Fruit fly (Drosophila melanogaster) whole organism, embryonic: ENCODE measurements around the gene CG5246.

Source experiments
- B-H1 ChIP-seq: fragments of 200-800 bp; sonication (Bioruptor generic); IDR thresholded peaks from 3 replicates; pipeline ENCODE4 v1.3.6; 2022; ENCODE audit warnings: missing biosample characterization, missing genetic modification characterization
- BtbVII ChIP-seq: fragments of 200-800 bp; sonication (Bioruptor generic); optimal IDR thresholded peaks from 3 replicates; lab custom pipeline; 2017; ENCODE audit warnings: missing biosample characterization, mild to moderate bottlenecking, missing genetic modification characterization
- CG10654 ChIP-seq: fragments of 200-800 bp; sonication (Bioruptor generic); optimal IDR thresholded peaks from 2 replicates; lab custom pipeline; 2016; ENCODE audit warnings: missing biosample characterization, missing genetic modification characterization
- CG11504 ChIP-seq: fragments of 200-800 bp; sonication (Bioruptor generic); optimal IDR thresholded peaks from 3 replicates; lab custom pipeline; 2019; ENCODE audit warnings: missing biosample characterization, mild to moderate bottlenecking, missing genetic modification characterization, moderate library complexity
- CG1233 ChIP-seq: fragments of 200-800 bp; sonication (Bioruptor generic); optimal IDR thresholded peaks from 4 replicates; lab custom pipeline; 2018; ENCODE audit warnings: missing biosample characterization, mild to moderate bottlenecking, missing genetic modification characterization
- CG12744 ChIP-seq: fragments of 200-800 bp; sonication (Bioruptor generic); optimal IDR thresholded peaks from 2 replicates; lab custom pipeline; 2016; ENCODE audit warnings: missing biosample characterization, missing genetic modification characterization
- CG13287 ChIP-seq: fragments of 200-800 bp; sonication (Bioruptor generic); IDR thresholded peaks from 2 replicates; pipeline ENCODE4 v1.3.6; 2022; ENCODE audit warnings: missing biosample characterization, missing genetic modification characterization; ENCODE audit not compliant: partially characterized antibody
- CG16863 ChIP-seq: fragments of 200-800 bp; sonication (Bioruptor generic); optimal IDR thresholded peaks from 3 replicates; lab custom pipeline; 2016; ENCODE audit warnings: missing biosample characterization, missing genetic modification characterization
- CG17359 ChIP-seq: fragments of 200-800 bp; sonication (Bioruptor generic); optimal IDR thresholded peaks from 3 replicates; lab custom pipeline; 2018; ENCODE audit warnings: missing biosample characterization, mild to moderate bottlenecking, missing genetic modification characterization, moderate library complexity
- CG32767 ChIP-seq: fragments of 200-800 bp; sonication (Bioruptor generic); IDR thresholded peaks from 2 replicates; pipeline ENCODE4 v1.3.6; 2022; ENCODE audit warnings: missing biosample characterization, missing genetic modification characterization
- CG6791 ChIP-seq: fragments of 200-800 bp; sonication (Bioruptor generic); IDR thresholded peaks from 3 replicates; pipeline ENCODE4 v1.3.6; 2022; ENCODE audit warnings: missing biosample characterization, missing genetic modification characterization; ENCODE audit not compliant: partially characterized antibody
- CG7963 ChIP-seq: fragments of 200-800 bp; sonication (Bioruptor generic); IDR thresholded peaks from 3 replicates; pipeline ENCODE4 v1.3.6; 2022; ENCODE audit warnings: missing biosample characterization, missing genetic modification characterization; ENCODE audit not compliant: partially characterized antibody
- CG8281 ChIP-seq: fragments of 200-800 bp; sonication (Bioruptor generic); optimal IDR thresholded peaks from 2 replicates; lab custom pipeline; 2018; ENCODE audit warnings: missing biosample characterization, mild to moderate bottlenecking, missing genetic modification characterization, moderate library complexity
- CG8388 ChIP-seq: fragments of 200-800 bp; sonication (Bioruptor generic); optimal IDR thresholded peaks from 2 replicates; lab custom pipeline; 2019; ENCODE audit warnings: missing biosample characterization, mild to moderate bottlenecking, missing genetic modification characterization, moderate library complexity
- CG8924 ChIP-seq: fragments of 200-800 bp; optimal IDR thresholded peaks from 3 replicates; lab custom pipeline; 2019; ENCODE audit warnings: missing biosample characterization, mild to moderate bottlenecking, missing genetic modification characterization, moderate library complexity
- Dip3 ChIP-seq: fragments of 200-800 bp; sonication (Bioruptor generic); optimal IDR thresholded peaks from 3 replicates; lab custom pipeline; 2016; ENCODE audit warnings: missing biosample characterization, missing genetic modification characterization
- Doc3 ChIP-seq: fragments of 200-800 bp; sonication (Bioruptor generic); IDR thresholded peaks from 3 replicates; pipeline ENCODE4 v1.3.6; 2022; ENCODE audit warnings: missing biosample characterization, missing genetic modification characterization; ENCODE audit not compliant: partially characterized antibody
- Ets97D ChIP-seq: fragments of 200-800 bp; sonication (Bioruptor generic); optimal IDR thresholded peaks from 3 replicates; lab custom pipeline; 2016; ENCODE audit warnings: missing biosample characterization, missing genetic modification characterization
- Fer1 ChIP-seq: fragments of 200-800 bp; sonication (Bioruptor generic); optimal IDR thresholded peaks from 2 replicates; lab custom pipeline; 2017; ENCODE audit warnings: missing biosample characterization, mild to moderate bottlenecking, missing genetic modification characterization
- Fer3 ChIP-seq: fragments of 200-800 bp; sonication (Bioruptor generic); optimal IDR thresholded peaks from 2 replicates; lab custom pipeline; 2018; ENCODE audit warnings: missing biosample characterization, mild to moderate bottlenecking, missing genetic modification characterization, moderate library complexity
- Gsc ChIP-seq: fragments of 200-800 bp; sonication (Bioruptor generic); IDR thresholded peaks from 2 replicates; pipeline ENCODE4 v1.3.6; 2022; ENCODE audit warnings: missing biosample characterization, missing genetic modification characterization
- HmgZ ChIP-seq: fragments of 200-800 bp; sonication (Bioruptor generic); optimal IDR thresholded peaks from 2 replicates; lab custom pipeline; 2018; ENCODE audit warnings: missing biosample characterization, mild to moderate bottlenecking, missing genetic modification characterization
- Hmr ChIP-seq: fragments of 200-800 bp; sonication (Bioruptor generic); optimal IDR thresholded peaks from 3 replicates; lab custom pipeline; 2017; ENCODE audit warnings: mild to moderate bottlenecking, missing biosample characterization, missing genetic modification reagents, missing genetic modification characterization
- Lpt ChIP-seq: fragments of >200 bp; optimal IDR thresholded peaks from 2 replicates; lab custom pipeline; 2018; ENCODE audit warnings: missing biosample characterization, missing genetic modification characterization
- Med ChIP-seq: fragments of 200-800 bp; sonication (Bioruptor generic); peaks from one replicate; lab custom pipeline; 2016; ENCODE audit warnings: missing biosample characterization, missing genetic modification characterization, mild to moderate bottlenecking, inconsistent platforms, moderate library complexity
- Nf-YA ChIP-seq: fragments of 200-800 bp; sonication (Bioruptor generic); IDR thresholded peaks from 2 replicates; pipeline ENCODE4 v1.3.6; 2022; ENCODE audit warnings: missing biosample characterization, missing genetic modification characterization
- Oaz ChIP-seq: fragments of 200-800 bp; sonication (Bioruptor generic); IDR thresholded peaks from 2 replicates; pipeline ENCODE4 v1.3.6; 2022; ENCODE audit warnings: missing biosample characterization, missing genetic modification characterization
- Spps ChIP-seq: fragments of 200-800 bp; sonication (Bioruptor generic); optimal IDR thresholded peaks from 2 replicates; lab custom pipeline; 2018; ENCODE audit warnings: missing biosample characterization, mild to moderate bottlenecking, missing genetic modification characterization
- TFAM ChIP-seq: fragments of 200-800 bp; sonication (Bioruptor generic); optimal IDR thresholded peaks from 2 replicates; lab custom pipeline; 2017; ENCODE audit warnings: missing biosample characterization, missing genetic modification characterization, inconsistent platforms
- YL-1 ChIP-seq: fragments of 200-800 bp; sonication (Bioruptor generic); optimal IDR thresholded peaks from 3 replicates; lab custom pipeline; 2017; ENCODE audit warnings: missing biosample characterization, mild to moderate bottlenecking, missing genetic modification characterization
- bab2 ChIP-seq: fragments of 200-800 bp; sonication (Bioruptor generic); optimal IDR thresholded peaks from 2 replicates; lab custom pipeline; 2016; ENCODE audit warnings: missing biosample characterization, missing genetic modification characterization
- cg ChIP-seq: fragments of 200-800 bp; sonication (Bioruptor generic); optimal IDR thresholded peaks from 3 replicates; lab custom pipeline; 2019; ENCODE audit warnings: missing biosample characterization, mild to moderate bottlenecking, missing genetic modification characterization, moderate library complexity
- crc ChIP-seq: fragments of 200-800 bp; sonication (Bioruptor generic); optimal IDR thresholded peaks from 2 replicates; lab custom pipeline; 2016; ENCODE audit warnings: missing biosample characterization, missing genetic modification characterization
- dimm ChIP-seq: fragments of 200-800 bp; sonication (Bioruptor generic); IDR thresholded peaks from 2 replicates; pipeline ENCODE4 v1.3.6; 2022; ENCODE audit warnings: missing biosample characterization, missing genetic modification characterization
- eve ChIP-seq, 2 experiments: fragments of >200 bp; optimal IDR thresholded peaks; 2 replicates each; lab custom pipeline; 2017; ENCODE audit warnings: missing biosample characterization in 2 of 2, missing genetic modification characterization in 2 of 2
- eyg ChIP-seq: fragments of 200-800 bp; sonication (Bioruptor generic); optimal IDR thresholded peaks from 3 replicates; lab custom pipeline; 2016; ENCODE audit warnings: missing biosample characterization, missing genetic modification characterization
- gsb-n ChIP-seq: fragments of 200-800 bp; sonication (Bioruptor generic); optimal IDR thresholded peaks from 3 replicates; lab custom pipeline; 2018; ENCODE audit warnings: missing biosample characterization, mild to moderate bottlenecking, missing genetic modification characterization
- hkb ChIP-seq, 2 experiments: fragments of 200-800 bp in 1 of 2; fragments of >200 bp in 1 of 2; sonication (Bioruptor generic) in 1 of 2; IDR thresholded peaks in 1 of 2; optimal IDR thresholded peaks in 1 of 2; 2 replicates each; pipeline versions ENCODE4 v1.3.6 to Lab custom; 2017 to 2022; ENCODE audit warnings: missing biosample characterization in 1 of 2, missing genetic modification characterization in 1 of 2
- jing ChIP-seq: fragments of 200-800 bp; sonication (Bioruptor generic); optimal IDR thresholded peaks from 2 replicates; lab custom pipeline; 2018; ENCODE audit warnings: missing biosample characterization, mild to moderate bottlenecking, missing genetic modification characterization
- kay ChIP-seq: fragments of 200-800 bp; sonication (Bioruptor generic); optimal IDR thresholded peaks from 2 replicates; lab custom pipeline; 2016; ENCODE audit warnings: missing biosample characterization, missing genetic modification characterization
- knrl ChIP-seq: fragments of 200-800 bp; sonication (Bioruptor generic); IDR thresholded peaks from 3 replicates; pipeline ENCODE4 v1.3.6; 2022; ENCODE audit warnings: missing biosample characterization, missing genetic modification characterization; ENCODE audit not compliant: partially characterized antibody
- lilli ChIP-seq: fragments of 200-800 bp; sonication (Bioruptor generic); optimal IDR thresholded peaks from 3 replicates; lab custom pipeline; 2016; ENCODE audit warnings: missing biosample characterization, missing genetic modification characterization
- nmo ChIP-seq: fragments of 200-800 bp; sonication (Bioruptor generic); optimal IDR thresholded peaks from 2 replicates; lab custom pipeline; 2018; ENCODE audit warnings: missing biosample characterization, mild to moderate bottlenecking, missing genetic modification characterization, moderate library complexity
- odd ChIP-seq: fragments of 200-800 bp; sonication (Bioruptor generic); optimal IDR thresholded peaks from 2 replicates; lab custom pipeline; 2017; ENCODE audit warnings: missing biosample characterization, mild to moderate bottlenecking, missing genetic modification characterization
- pzg ChIP-seq: fragments of 200-800 bp; sonication (Bioruptor generic); optimal IDR thresholded peaks from 3 replicates; lab custom pipeline; 2018; ENCODE audit warnings: missing biosample characterization, mild to moderate bottlenecking, missing genetic modification characterization, moderate library complexity
- schlank ChIP-seq: fragments of 200-800 bp; sonication (Bioruptor generic); optimal IDR thresholded peaks from 2 replicates; lab custom pipeline; 2018; ENCODE audit warnings: missing biosample characterization, mild to moderate bottlenecking, missing genetic modification characterization
- stwl ChIP-seq: fragments of 200-800 bp; sonication (Bioruptor generic); optimal IDR thresholded peaks from 3 replicates; lab custom pipeline; 2018; ENCODE audit warnings: missing biosample characterization, mild to moderate bottlenecking, missing genetic modification characterization, moderate library complexity
- trem ChIP-seq: fragments of 200-800 bp; optimal IDR thresholded peaks from 3 replicates; lab custom pipeline; 2019; ENCODE audit warnings: missing biosample characterization, mild to moderate bottlenecking, missing genetic modification characterization, moderate library complexity
- wor ChIP-seq: fragments of 200-800 bp; sonication (Bioruptor generic); IDR thresholded peaks from 2 replicates; pipeline ENCODE4 v1.3.6; 2022; ENCODE audit warnings: missing biosample characterization, missing genetic modification characterization

CG5246 gene

dm6 chr3R:17151376-17152026, 15.6 kb downstream of the CG5246 start, which contains the start of gene CG5292 (continued):
- TF ChIP-seq CG10654 (GFP tag; lab: Kevin White, UChicago) (no peak), CG8924 (tag; lab: Kevin White, UChicago) (peak; percentile 61), CG17359 (tag; lab: Kevin White, UChicago) (no peak), eyg (GFP tag; lab: Kevin White, UChicago) (peak; percentile 41), Fer1 (GFP tag; lab: Kevin White, UChicago) (no peak), Fer3 (tag; lab: Kevin White, UChicago) (peak; percentile 34), dimm (GFP tag; lab: Robert Waterston, UW) (no peak), Gsc (GFP tag; lab: Robert Waterston, UW) (no peak), B-H1 (GFP tag; lab: Robert Waterston, UW) (peak; percentile 45; the same call in 1 of the 3 replicates), YL-1 (GFP tag; lab: Kevin White, UChicago) (peak; percentile 72), CG7963 (GFP tag; lab: Robert Waterston, UW) (no peak), eve (GFP tag; optimal IDR thresholded peaks at IDR 0.05; lab: Kevin White, UChicago) (no peak), odd (GFP tag; lab: Kevin White, UChicago) (no peak), schlank (no peak), CG13287 (GFP tag; lab: Robert Waterston, UW) (peak; percentile 71), knrl (peak; percentile 35; the same call in 1 of the 3 replicates), Hmr (GFP tag; lab: Kevin White, UChicago) (peak; percentile 77), CG16863 (GFP tag; lab: Kevin White, UChicago) (no peak), TFAM (no peak), CG11504 (tag; lab: Kevin White, UChicago) (peak; percentile 62), pzg (GFP tag; lab: Kevin White, UChicago) (peak; percentile 65), Nf-YA (GFP tag; lab: Robert Waterston, UW) (no peak), CG32767 (GFP tag; lab: Robert Waterston, UW) (0 out of 2 replicates have a peak, but pooled peaks have one; percentile 19), Dip3 (GFP tag; lab: Kevin White, UChicago) (peak; percentile 30), Oaz (GFP tag; lab: Robert Waterston, UW) (no peak), Lpt (GFP tag; lab: Kevin White, UChicago) (no peak), Med (GFP tag; lab: Kevin White, UChicago) (peak; percentile 91), hkb (optimal IDR thresholded peaks at IDR 0.05; lab: Kevin White, UChicago) (no peak), hkb (GFP tag; IDR thresholded peaks at IDR 0.05; lab: Robert Waterston, UW) (no peak; the same call in 1 of the 2 replicates), cg (GFP tag; lab: Kevin White, UChicago) (no peak), Ets97D (peak; percentile 49), crc (GFP tag; lab: Kevin White, UChicago) (no peak), Doc3 (GFP tag; lab: Robert Waterston, UW) (peak; percentile 39; the same call in 1 of the 3 replicates), nmo (GFP tag; lab: Kevin White, UChicago) (peak; percentile 56), trem (tag; lab: Kevin White, UChicago) (peak; percentile 39), wor (GFP tag; lab: Robert Waterston, UW) (no peak), lilli (no peak), CG1233 (no peak), Spps (no peak), CG6791 (peak; percentile 77; the same call in 2 of the 3 replicates), HmgZ (tag; lab: Kevin White, UChicago) (peak; percentile 76), gsb-n (tag; lab: Kevin White, UChicago) (peak; percentile 50), CG8281 (tag; lab: Kevin White, UChicago) (no peak), stwl (peak; percentile 80), BtbVII (GFP tag; lab: Kevin White, UChicago) (no peak), kay (GFP tag; lab: Kevin White, UChicago) (no peak), CG12744 (GFP tag; lab: Kevin White, UChicago) (no peak), bab2 (GFP tag; lab: Kevin White, UChicago) (peak; percentile 19), CG8388 (GFP tag; lab: Kevin White, UChicago) (peak; percentile 38), jing (GFP tag; lab: Kevin White, UChicago) (no peak)
